Fruit fly (Drosophila melanogaster): ENCODE results near the gene Grp170.

Grp170 gene

dm6 chrX:2321900-2322555 is 47.2 kb upstream of the Grp170 start (continued):
- TF ChIP-seq CG17912 (GFP tag; optimal IDR thresholded peaks at IDR 0.05) (no peak), Bgb (GFP tag; IDR thresholded peaks at IDR 0.05; ENCODE audit: partially characterized antibody) (no peak), Chrac-16 (GFP tag; optimal IDR thresholded peaks at IDR 0.05) (peak; percentile 47), grau (tag; optimal IDR thresholded peaks at IDR 0.05) (peak; percentile 94), toy (GFP tag; IDR thresholded peaks at IDR 0.05) (no peak), tll (GFP tag; optimal IDR thresholded peaks at IDR 0.05) (no peak), CG32772 (GFP tag; IDR thresholded peaks at IDR 0.05) (peak; percentile 72), sc (optimal IDR thresholded peaks at IDR 0.05) (no peak), sc (GFP tag; optimal IDR thresholded peaks at IDR 0.05) (no peak), Myb (GFP tag; optimal IDR thresholded peaks at IDR 0.05) (peak; percentile 19), gcm2 (GFP tag; optimal IDR thresholded peaks at IDR 0.05) (no peak), zen (tag; optimal IDR thresholded peaks at IDR 0.05) (no peak), CG31224 (GFP tag; IDR thresholded peaks at IDR 0.05) (no peak), CG10321 (GFP tag; IDR thresholded peaks at IDR 0.05) (no peak), Dad (GFP tag; optimal IDR thresholded peaks at IDR 0.05) (peak; percentile 15), Hsf (GFP tag; optimal IDR thresholded peaks at IDR 0.05) (peak; percentile 57), bigmax (GFP tag; optimal IDR thresholded peaks at IDR 0.05) (no peak), Atf6 (GFP tag; IDR thresholded peaks at IDR 0.05) (peak; percentile 45; the same call in 1 of the 2 replicates), CG12942 (GFP tag; optimal IDR thresholded peaks at IDR 0.05) (peak; percentile 33), Usf (GFP tag; optimal IDR thresholded peaks at IDR 0.05) (no peak), CG34224 (GFP tag; IDR thresholded peaks at IDR 0.05; ENCODE audit: partially characterized antibody) (no peak), jing (GFP tag; optimal IDR thresholded peaks at IDR 0.05) (peak; percentile 0), vfl (GFP tag; optimal IDR thresholded peaks at IDR 0.05) (no peak), H15 (GFP tag; IDR thresholded peaks at IDR 0.05) (0 out of 3 replicates have a peak, but pooled peaks have one; percentile 28), Oaz (GFP tag; IDR thresholded peaks at IDR 0.05) (no peak), vvl (GFP tag; IDR thresholded peaks at IDR 0.05) (peak; percentile 71; the same call in 1 of the 2 replicates), CG4854 (GFP tag; optimal IDR thresholded peaks at IDR 0.05) (no peak), Dbx (GFP tag; IDR thresholded peaks at IDR 0.05) (0 out of 3 replicates have a peak, but pooled peaks have one; percentile 47), CG6813 (GFP tag; optimal IDR thresholded peaks at IDR 0.05) (peak; percentile 23), CG9817 (tag; optimal IDR thresholded peaks at IDR 0.05) (peak; percentile 41), lbe (GFP tag; optimal IDR thresholded peaks at IDR 0.05) (peak; percentile 86), ro (GFP tag; IDR thresholded peaks at IDR 0.05) (no peak), CG1832 (GFP tag; optimal IDR thresholded peaks at IDR 0.05) (no peak), ranshi (GFP tag; IDR thresholded peaks at IDR 0.05) (peak; percentile 55; the same call in 1 of the 2 replicates), Nf-YA (GFP tag; IDR thresholded peaks at IDR 0.05) (no peak), H2.0 (GFP tag; IDR thresholded peaks at IDR 0.05) (peak; percentile 77), CG14441 (GFP tag; IDR thresholded peaks at IDR 0.05) (peak; percentile 68), CG12769 (tag; optimal IDR thresholded peaks at IDR 0.05) (peak; percentile 76), eve (GFP tag; optimal IDR thresholded peaks at IDR 0.05) (no peak), Tbp (GFP tag; optimal IDR thresholded peaks at IDR 0.05) (no peak), Ravus (GFP tag; IDR thresholded peaks at IDR 0.05) (no peak), tap (tag; optimal IDR thresholded peaks at IDR 0.05) (no peak), CG16863 (GFP tag; optimal IDR thresholded peaks at IDR 0.05) (peak; percentile 47), Atf3 (GFP tag; optimal IDR thresholded peaks at IDR 0.05) (peak; percentile 21), CG11504 (tag; optimal IDR thresholded peaks at IDR 0.05) (peak; percentile 52), CG2129 (GFP tag; IDR thresholded peaks at IDR 0.05; ENCODE audit: partially characterized antibody) (no peak), CG6683 (GFP tag; optimal IDR thresholded peaks at IDR 0.05) (no peak), CG15696 (tag; optimal IDR thresholded peaks at IDR 0.05) (no peak), CHES-1-like (GFP tag; optimal IDR thresholded peaks at IDR 0.05) (peak; percentile 62), ap (GFP tag; IDR thresholded peaks at IDR 0.05) (peak; percentile 50; the same call in 1 of the 2 replicates)

Measured in whole organism, embryonic.